Fruit fly (Drosophila melanogaster) whole organism, embryonic: Measurements from ENCODE around the gene Cyp303a1.

Experiments
- Adf1 ChIP-seq: fragments of 200-800 bp; sonication (Bioruptor generic); IDR thresholded peaks from 2 replicates; pipeline ENCODE4 v1.3.6; 2022; ENCODE audit warnings: missing biosample characterization, missing genetic modification characterization
- C15 ChIP-seq: fragments of 200-800 bp; sonication (Bioruptor generic); IDR thresholded peaks from 3 replicates; pipeline ENCODE4 v1.3.6; 2022; ENCODE audit warnings: missing biosample characterization, missing genetic modification characterization
- CG10267 ChIP-seq: fragments of 200-800 bp; sonication (Bioruptor generic); optimal IDR thresholded peaks from 2 replicates; lab custom pipeline; 2018; ENCODE audit warnings: missing biosample characterization, mild to moderate bottlenecking, missing genetic modification characterization, moderate library complexity
- CG10431 ChIP-seq: fragments of 200-800 bp; sonication (Bioruptor generic); optimal IDR thresholded peaks from 3 replicates; lab custom pipeline; 2018; ENCODE audit warnings: missing biosample characterization, mild to moderate bottlenecking, missing genetic modification characterization
- CG12071 ChIP-seq: fragments of 200-800 bp; sonication (Bioruptor generic); optimal IDR thresholded peaks from 3 replicates; lab custom pipeline; 2018; ENCODE audit warnings: missing biosample characterization, mild to moderate bottlenecking, missing genetic modification characterization
- CG13287 ChIP-seq: fragments of 200-800 bp; sonication (Bioruptor generic); IDR thresholded peaks from 2 replicates; pipeline ENCODE4 v1.3.6; 2022; ENCODE audit warnings: missing biosample characterization, missing genetic modification characterization; ENCODE audit not compliant: partially characterized antibody
- CG13424 ChIP-seq: fragments of 200-800 bp; sonication (Bioruptor generic); optimal IDR thresholded peaks from 2 replicates; lab custom pipeline; 2019; ENCODE audit warnings: missing biosample characterization, mild to moderate bottlenecking, missing genetic modification characterization, moderate library complexity
- CG15696 ChIP-seq: fragments of 200-800 bp; sonication (Bioruptor generic); optimal IDR thresholded peaks from 2 replicates; lab custom pipeline; 2019; ENCODE audit warnings: missing biosample characterization, mild to moderate bottlenecking, missing genetic modification characterization, moderate library complexity
- CG17829 ChIP-seq: fragments of 200-800 bp; optimal IDR thresholded peaks from 2 replicates; lab custom pipeline; 2019; ENCODE audit warnings: missing biosample characterization, mild to moderate bottlenecking, missing genetic modification characterization, moderate library complexity
- CG31388 ChIP-seq: fragments of 200-800 bp; sonication (Bioruptor generic); optimal IDR thresholded peaks from 2 replicates; lab custom pipeline; 2016; ENCODE audit warnings: missing biosample characterization, missing genetic modification characterization
- CG33557 ChIP-seq: fragments of 200-800 bp; sonication (Bioruptor generic); optimal IDR thresholded peaks from 2 replicates; lab custom pipeline; 2019; ENCODE audit warnings: missing biosample characterization, mild to moderate bottlenecking, missing genetic modification characterization, moderate library complexity
- CG3838 ChIP-seq: fragments of 200-800 bp; sonication (Bioruptor generic); optimal IDR thresholded peaks from 3 replicates; lab custom pipeline; 2016; ENCODE audit warnings: missing biosample characterization, missing genetic modification characterization
- CG42726 ChIP-seq: fragments of 200-800 bp; sonication (Bioruptor generic); IDR thresholded peaks from 2 replicates; pipeline ENCODE4 v1.3.6; 2022; ENCODE audit warnings: missing biosample characterization, missing genetic modification characterization; ENCODE audit not compliant: partially characterized antibody
- CG4360 ChIP-seq: fragments of 200-800 bp; sonication (Bioruptor generic); IDR thresholded peaks from 2 replicates; pipeline ENCODE4 v1.3.6; 2022; ENCODE audit warnings: missing biosample characterization, missing genetic modification characterization
- CG4854 ChIP-seq: fragments of 200-800 bp; sonication (Bioruptor generic); optimal IDR thresholded peaks from 2 replicates; lab custom pipeline; 2016; ENCODE audit warnings: missing biosample characterization, missing genetic modification characterization, inconsistent platforms
- CG6272 ChIP-seq: fragments of 200-800 bp; sonication (Bioruptor generic); IDR thresholded peaks from 2 replicates; pipeline ENCODE4 v1.3.6; 2022; ENCODE audit warnings: missing biosample characterization, missing genetic modification characterization
- CG7786 ChIP-seq: fragments of 200-800 bp; sonication (Bioruptor generic); optimal IDR thresholded peaks from 2 replicates; lab custom pipeline; 2016; ENCODE audit warnings: missing biosample characterization, missing genetic modification characterization
- CG9876 ChIP-seq: fragments of 200-800 bp; sonication (Bioruptor generic); optimal IDR thresholded peaks from 2 replicates; lab custom pipeline; 2016; ENCODE audit warnings: missing biosample characterization, missing genetic modification characterization
- CrebB ChIP-seq: fragments of 200-800 bp; sonication (Bioruptor generic); optimal IDR thresholded peaks from 3 replicates; lab custom pipeline; 2018; ENCODE audit warnings: missing biosample characterization, mild to moderate bottlenecking, missing genetic modification characterization
- E2f1 ChIP-seq: fragments of 200-800 bp; sonication (Bioruptor generic); IDR thresholded peaks from 2 replicates; pipeline ENCODE4 v1.3.6; 2022; ENCODE audit warnings: missing biosample characterization, missing genetic modification characterization
- Gug ChIP-seq: fragments of 200-800 bp; sonication (Bioruptor generic); IDR thresholded peaks from 4 replicates; pipeline ENCODE4 v1.3.6; 2022; ENCODE audit warnings: missing biosample characterization, missing genetic modification characterization
- Hmr ChIP-seq: fragments of 200-800 bp; sonication (Bioruptor generic); optimal IDR thresholded peaks from 3 replicates; lab custom pipeline; 2017; ENCODE audit warnings: mild to moderate bottlenecking, missing biosample characterization, missing genetic modification reagents, missing genetic modification characterization
- Mes4 ChIP-seq: fragments of 200-800 bp; sonication (Bioruptor generic); optimal IDR thresholded peaks from 2 replicates; lab custom pipeline; 2016; ENCODE audit warnings: missing biosample characterization, missing genetic modification characterization
- NK7.1 ChIP-seq: fragments of 200-800 bp; sonication (Bioruptor generic); optimal IDR thresholded peaks from 3 replicates; lab custom pipeline; 2016; ENCODE audit warnings: missing biosample characterization, missing genetic modification characterization
- Nf-YC ChIP-seq: fragments of 200-800 bp; optimal IDR thresholded peaks from 3 replicates; lab custom pipeline; 2019; ENCODE audit warnings: missing biosample characterization, mild to moderate bottlenecking, missing genetic modification characterization, moderate library complexity
- Oli ChIP-seq: fragments of 200-800 bp; sonication (Bioruptor generic); optimal IDR thresholded peaks from 2 replicates; lab custom pipeline; 2018; ENCODE audit warnings: missing biosample characterization, mild to moderate bottlenecking, missing genetic modification characterization, moderate library complexity
- Pdp1 ChIP-seq, 2 experiments: fragments of 200-800 bp; sonication (Bioruptor generic); optimal IDR thresholded peaks; 3 replicates each; lab custom pipeline; 2016; ENCODE audit warnings: missing biosample characterization in 2 of 2, missing genetic modification characterization in 2 of 2, mild to moderate bottlenecking in 1 of 2, moderate library complexity in 1 of 2
- Sox100B ChIP-seq: fragments of 200-800 bp; sonication (Bioruptor generic); optimal IDR thresholded peaks from 3 replicates; lab custom pipeline; 2018; ENCODE audit warnings: missing biosample characterization, mild to moderate bottlenecking, missing genetic modification characterization
- Sry-δ ChIP-seq: fragments of 200-800 bp; sonication (Bioruptor generic); optimal IDR thresholded peaks from 2 replicates; lab custom pipeline; 2016; ENCODE audit warnings: missing biosample characterization, missing genetic modification characterization
- Taf1 ChIP-seq: fragments of 200-800 bp; sonication (Bioruptor generic); IDR thresholded peaks from 2 replicates; pipeline ENCODE4 v1.3.6; 2022; ENCODE audit warnings: missing biosample characterization, missing genetic modification characterization
- ac ChIP-seq: fragments of 200-800 bp; sonication (Bioruptor generic); optimal IDR thresholded peaks from 3 replicates; lab custom pipeline; 2017; ENCODE audit warnings: missing biosample characterization, mild to moderate bottlenecking, missing genetic modification characterization
- ap ChIP-seq: fragments of 200-800 bp; sonication (Bioruptor generic); IDR thresholded peaks from 2 replicates; pipeline ENCODE4 v1.3.6; 2022; ENCODE audit warnings: missing biosample characterization, missing genetic modification characterization
- bab2 ChIP-seq: fragments of 200-800 bp; sonication (Bioruptor generic); optimal IDR thresholded peaks from 2 replicates; lab custom pipeline; 2016; ENCODE audit warnings: missing biosample characterization, missing genetic modification characterization
- cad ChIP-seq: fragments of >200 bp; optimal IDR thresholded peaks from 2 replicates; lab custom pipeline; 2017; ENCODE audit warnings: missing biosample characterization, missing genetic modification characterization
- cg ChIP-seq: fragments of 200-800 bp; sonication (Bioruptor generic); optimal IDR thresholded peaks from 3 replicates; lab custom pipeline; 2019; ENCODE audit warnings: missing biosample characterization, mild to moderate bottlenecking, missing genetic modification characterization, moderate library complexity
- dm ChIP-seq: fragments of 200-800 bp; sonication (Bioruptor generic); optimal IDR thresholded peaks from 3 replicates; lab custom pipeline; 2016; ENCODE audit warnings: missing biosample characterization, missing genetic modification characterization
- exex ChIP-seq: fragments of 200-800 bp; sonication (Bioruptor generic); optimal IDR thresholded peaks from 4 replicates; lab custom pipeline; 2018; ENCODE audit warnings: missing biosample characterization, mild to moderate bottlenecking, missing genetic modification characterization, moderate library complexity
- fru ChIP-seq: fragments of >200 bp; optimal IDR thresholded peaks from 2 replicates; lab custom pipeline; 2017
- ham ChIP-seq: fragments of 200-800 bp; sonication (Bioruptor generic); IDR thresholded peaks from 2 replicates; pipeline ENCODE4 v1.3.6; 2022; ENCODE audit warnings: missing biosample characterization, missing genetic modification characterization
- jumu ChIP-seq: fragments of 200-800 bp; sonication (Bioruptor generic); optimal IDR thresholded peaks from 3 replicates; lab custom pipeline; 2016; ENCODE audit warnings: missing biosample characterization, missing genetic modification characterization
- nmo ChIP-seq: fragments of 200-800 bp; sonication (Bioruptor generic); optimal IDR thresholded peaks from 2 replicates; lab custom pipeline; 2018; ENCODE audit warnings: missing biosample characterization, mild to moderate bottlenecking, missing genetic modification characterization, moderate library complexity
- pfk ChIP-seq: fragments of 200-800 bp; sonication (Bioruptor generic); optimal IDR thresholded peaks from 2 replicates; lab custom pipeline; 2018; ENCODE audit warnings: missing biosample characterization, mild to moderate bottlenecking, missing genetic modification characterization, moderate library complexity
- pho ChIP-seq: fragments of 200-800 bp; sonication (Bioruptor generic); optimal IDR thresholded peaks from 2 replicates; lab custom pipeline; 2016; ENCODE audit warnings: missing biosample characterization, missing genetic modification characterization
- pros ChIP-seq: fragments of 200-800 bp; sonication (Bioruptor generic); optimal IDR thresholded peaks from 3 replicates; lab custom pipeline; 2019; ENCODE audit warnings: missing biosample characterization, mild to moderate bottlenecking, missing genetic modification characterization, moderate library complexity
- salm ChIP-seq: fragments of 200-800 bp; sonication (Bioruptor generic); optimal IDR thresholded peaks from 2 replicates; lab custom pipeline; 2018; ENCODE audit warnings: missing biosample characterization, mild to moderate bottlenecking, missing genetic modification characterization
- sc ChIP-seq, 3 experiments: fragments of >200 bp in 2 of 3; fragments of 200-800 bp in 1 of 3; sonication (Bioruptor generic) in 1 of 3; optimal IDR thresholded peaks; 2 replicates in 2 of 3; 3 replicates in 1 of 3; lab custom pipeline; 2017; ENCODE audit warnings: mild to moderate bottlenecking in 1 of 3, missing biosample characterization in 1 of 3, missing genetic modification characterization in 1 of 3, missing genetic modification reagents in 1 of 3
- sens-2 ChIP-seq: fragments of 200-800 bp; sonication (Bioruptor generic); IDR thresholded peaks from 2 replicates; pipeline ENCODE4 v1.3.6; 2022; ENCODE audit warnings: missing biosample characterization, missing genetic modification characterization
- seq ChIP-seq: fragments of 200-800 bp; sonication (Bioruptor generic); IDR thresholded peaks from 2 replicates; pipeline ENCODE4 v1.3.6; 2022; ENCODE audit warnings: missing biosample characterization, missing genetic modification characterization
- shn ChIP-seq: fragments of 200-800 bp; sonication (Bioruptor generic); optimal IDR thresholded peaks from 3 replicates; lab custom pipeline; 2016; ENCODE audit warnings: missing biosample characterization, missing genetic modification characterization
- trh ChIP-seq: fragments of 200-800 bp; sonication (Bioruptor generic); optimal IDR thresholded peaks from 2 replicates; lab custom pipeline; 2016; ENCODE audit warnings: missing biosample characterization, missing genetic modification characterization
- ttk ChIP-seq: fragments of 200-800 bp; sonication (Bioruptor generic); IDR thresholded peaks from 2 replicates; pipeline ENCODE4 v2.1.2; 2022; ENCODE audit warnings: missing biosample characterization, missing genetic modification characterization

Cyp303a1 gene

dm6 chr2L:16251598-16252131, 42.3 kb upstream of the Cyp303a1 start, which contains the start of gene CG46309 (continued):
- TF ChIP-seq Pdp1 (GFP tag; optimal IDR thresholded peaks at IDR 0.05; lab: Kevin White, UChicago) (peak in 1 of 2 experiments; percentile 41), CG42726 (GFP tag; lab: Robert Waterston, UW) (no peak; the same call in 1 of the 2 replicates), CG3838 (GFP tag; lab: Kevin White, UChicago) (no peak), CG9876 (no peak), ac (GFP tag; lab: Kevin White, UChicago) (no peak), Adf1 (GFP tag; lab: Robert Waterston, UW) (peak; percentile 30; the same call in 1 of the 2 replicates), sc (optimal IDR thresholded peaks at IDR 0.05; lab: Kevin White, UChicago) (no peak), sc (GFP tag; optimal IDR thresholded peaks at IDR 0.05; lab: Kevin White, UChicago) (no peak), nmo (GFP tag; lab: Kevin White, UChicago) (no peak), CG12071 (no peak), CG10267 (tag; lab: Kevin White, UChicago) (peak; percentile 36), NK7.1 (GFP tag; lab: Kevin White, UChicago) (no peak), cg (GFP tag; lab: Kevin White, UChicago) (no peak), Sry-δ (peak; percentile 39), dm (GFP tag; lab: Kevin White, UChicago) (no peak), fru (no peak), CG6272 (no peak), Sox100B (GFP tag; lab: Kevin White, UChicago) (peak; percentile 33), CG4360 (GFP tag; lab: Robert Waterston, UW) (no peak), CG15696 (tag; lab: Kevin White, UChicago) (no peak), C15 (GFP tag; lab: Robert Waterston, UW) (no peak), Gug (no peak), CG7786 (GFP tag; lab: Kevin White, UChicago) (peak; percentile 3), pfk (GFP tag; lab: Kevin White, UChicago) (peak; percentile 19), shn (GFP tag; lab: Kevin White, UChicago) (no peak), salm (tag; lab: Kevin White, UChicago) (no peak), Taf1 (GFP tag; lab: Robert Waterston, UW) (peak; percentile 30; the same call in 1 of the 2 replicates), CG33557 (GFP tag; lab: Kevin White, UChicago) (no peak), Nf-YC (tag; lab: Kevin White, UChicago) (no peak), CG10431 (no peak), CG4854 (GFP tag; lab: Kevin White, UChicago) (no peak), pros (GFP tag; lab: Kevin White, UChicago) (no peak), bab2 (GFP tag; lab: Kevin White, UChicago) (peak; percentile 30), seq (no peak), ttk (no peak), Oli (tag; lab: Kevin White, UChicago) (no peak), CG13287 (GFP tag; lab: Robert Waterston, UW) (peak; percentile 93), trh (GFP tag; lab: Kevin White, UChicago) (no peak), CrebB (tag; lab: Kevin White, UChicago) (peak; percentile 72), ap (GFP tag; lab: Robert Waterston, UW) (no peak), CG17829 (no peak), CG13424 (tag; lab: Kevin White, UChicago) (no peak), jumu (no peak), Mes4 (GFP tag; lab: Kevin White, UChicago) (no peak), CG31388 (GFP tag; lab: Kevin White, UChicago) (no peak), pho (GFP tag; lab: Kevin White, UChicago) (peak; percentile 48), cad (GFP tag; lab: Kevin White, UChicago) (no peak), E2f1 (GFP tag; lab: Robert Waterston, UW) (no peak), Hmr (GFP tag; lab: Kevin White, UChicago) (peak; percentile 29), sens-2 (GFP tag; lab: Robert Waterston, UW) (no peak), exex (peak; percentile 40), ham (no peak)
